Fruit fly (Drosophila melanogaster): Measurements from ENCODE around the gene CG11334.

Gene CG11334

DNA sequence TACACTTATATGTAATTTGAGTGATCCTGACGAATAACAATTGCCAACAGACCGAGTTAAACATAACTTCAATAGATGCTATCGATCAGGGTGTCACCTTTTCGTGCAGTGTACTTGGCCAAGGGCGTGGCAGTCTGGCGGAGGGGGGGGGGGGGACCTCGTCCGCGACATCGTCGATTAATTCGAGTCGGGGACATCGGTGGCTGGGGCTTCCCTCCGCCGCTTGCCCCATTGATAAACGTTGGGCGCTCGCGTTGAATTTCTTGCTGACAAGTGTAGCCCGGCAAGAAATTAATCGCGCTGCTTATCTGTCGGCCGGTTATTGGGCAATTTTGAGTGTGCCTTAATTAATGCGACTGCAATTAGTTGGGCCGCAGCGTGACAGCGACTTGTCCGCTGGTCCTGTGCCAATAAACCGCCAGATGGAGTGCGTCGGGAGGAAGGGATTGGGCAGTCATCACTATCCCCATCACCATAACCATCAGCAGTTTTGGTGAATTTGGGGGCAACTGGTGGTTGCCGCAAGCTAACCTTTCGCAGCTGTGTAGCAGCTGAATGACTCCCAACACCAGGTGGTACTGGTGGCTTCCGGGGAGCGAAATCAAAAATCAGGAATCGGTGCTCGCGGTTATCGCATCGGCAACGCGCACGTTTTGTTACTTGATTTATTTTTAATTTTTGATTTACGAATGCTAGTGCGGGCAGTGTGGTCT, 382 bp downstream of the CG11334 start (continued):
- TF ChIP-seq lmd (GFP tag; IDR thresholded peaks at IDR 0.05) (peak; percentile 12; the same call in 1 of the 2 replicates), Usf (GFP tag; optimal IDR thresholded peaks at IDR 0.05) (no peak), CG34224 (GFP tag; IDR thresholded peaks at IDR 0.05; ENCODE audit: partially characterized antibody) (no peak), Adf1 (GFP tag; IDR thresholded peaks at IDR 0.05) (no peak), CG30020 (tag; optimal IDR thresholded peaks at IDR 0.05) (no peak), CG9727 (GFP tag; optimal IDR thresholded peaks at IDR 0.05) (no peak), CG18262 (tag; optimal IDR thresholded peaks at IDR 0.05) (no peak), CG17361 (GFP tag; IDR thresholded peaks at IDR 0.05) (no peak), lab (GFP tag; optimal IDR thresholded peaks at IDR 0.05) (no peak), Sox100B (GFP tag; optimal IDR thresholded peaks at IDR 0.05) (no peak), CHES-1-like (GFP tag; optimal IDR thresholded peaks at IDR 0.05) (no peak)

DNA sequence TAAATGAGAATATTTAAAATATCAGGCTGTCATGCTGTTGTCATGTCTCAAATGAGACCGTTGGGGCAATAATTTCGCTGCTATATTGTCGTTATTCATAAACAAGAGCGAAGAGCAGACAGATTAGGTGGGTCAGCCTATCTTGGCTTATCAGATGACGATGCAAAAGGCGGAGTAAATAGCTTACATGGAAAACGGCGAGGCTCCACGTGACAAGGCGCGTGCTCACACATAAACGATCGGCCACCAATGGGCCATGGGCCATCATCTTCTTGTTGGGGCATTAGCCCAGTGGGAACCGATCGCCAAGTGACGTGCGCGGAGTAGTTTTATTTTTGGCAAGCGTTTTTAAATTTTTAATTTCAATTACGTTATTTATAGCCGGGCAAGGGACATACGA, 1.6 kb downstream of the CG11334 start:
- no peak for TF ChIP-seq MESR4 (GFP tag; optimal IDR thresholded peaks at IDR 0.05)
- peak; percentile 60 for TF ChIP-seq sug (tag; optimal IDR thresholded peaks at IDR 0.05)
- peak; percentile 69 for TF ChIP-seq cwo (GFP tag; optimal IDR thresholded peaks at IDR 0.05)
- TF ChIP-seq CG10209 (GFP tag; optimal IDR thresholded peaks at IDR 0.05) = no peak
- no peak for TF ChIP-seq CG15269 (tag; optimal IDR thresholded peaks at IDR 0.05)
- TF ChIP-seq BEAF-32 (GFP tag; optimal IDR thresholded peaks at IDR 0.05) = no peak
- TF ChIP-seq CG7987 (GFP tag; optimal IDR thresholded peaks at IDR 0.05) = no peak
- no peak for TF ChIP-seq crc (GFP tag; optimal IDR thresholded peaks at IDR 0.05)
- TF ChIP-seq CG34376 (GFP tag; optimal IDR thresholded peaks at IDR 0.05) = peak; percentile 47
- TF ChIP-seq Doc2 (GFP tag; IDR thresholded peaks at IDR 0.05) = no peak
- no peak for TF ChIP-seq pum (GFP tag; optimal IDR thresholded peaks at IDR 0.05)
- TF ChIP-seq CG13775 (GFP tag; optimal IDR thresholded peaks at IDR 0.05) = no peak
- TF ChIP-seq Med (GFP tag) = peak; percentile 36
- no peak for TF ChIP-seq Hmr (GFP tag; optimal IDR thresholded peaks at IDR 0.05)
- TF ChIP-seq Aef1 (GFP tag; IDR thresholded peaks at IDR 0.05) = no peak
- TF ChIP-seq disco-r (GFP tag; optimal IDR thresholded peaks at IDR 0.05) = no peak
- TF ChIP-seq D19B (GFP tag; optimal IDR thresholded peaks at IDR 0.05) = no peak

DNA sequence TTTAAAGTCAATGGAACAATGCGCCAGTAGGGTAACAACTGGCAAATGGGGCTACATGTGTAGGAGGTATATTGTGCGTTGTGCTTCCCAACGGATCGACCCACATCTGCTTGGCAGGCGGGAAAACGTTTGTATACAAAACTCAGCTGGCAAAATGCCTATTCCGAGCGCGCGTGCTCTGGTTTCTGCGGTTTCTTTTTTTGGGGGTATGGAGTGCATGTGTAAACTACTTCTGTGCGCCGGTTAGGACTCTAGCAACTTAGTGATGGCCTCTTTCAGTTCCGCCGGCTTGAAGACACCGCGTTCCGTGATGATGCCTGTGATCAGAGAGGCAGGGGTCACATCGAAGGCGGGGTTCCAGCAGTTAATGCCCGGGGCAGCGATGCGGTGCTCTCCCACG, 3.1 kb downstream of the CG11334 start, which contains the start of gene Loxl1:
Gene Loxl1, minus strand, starts transcription at position 101 of the 400 bp plus-strand sequence.
- no peak for TF ChIP-seq H2.0 (GFP tag; IDR thresholded peaks at IDR 0.05)
- TF ChIP-seq sens (GFP tag) = peak; percentile 13

DNA sequence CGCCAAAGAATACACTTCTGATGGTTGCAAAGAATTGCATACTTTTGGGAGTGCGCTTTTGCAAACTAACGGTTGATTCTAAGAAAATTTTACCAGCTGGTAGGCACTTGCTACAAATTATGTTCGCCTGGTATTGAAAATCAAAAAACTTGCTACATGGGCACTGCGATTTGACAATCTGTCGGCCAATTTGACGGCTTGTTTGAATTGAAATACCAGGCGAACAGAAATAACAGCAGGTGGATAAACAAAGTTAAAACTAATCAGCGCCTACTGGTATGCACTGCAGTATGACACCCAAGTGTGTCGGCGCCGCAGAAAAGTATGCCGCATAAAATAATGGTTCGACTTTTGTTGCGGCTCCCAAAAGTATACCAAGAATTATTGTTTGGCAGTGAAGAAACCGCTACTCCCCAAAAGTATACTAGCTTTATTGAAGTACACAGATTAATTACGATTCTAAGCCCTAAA, 4.8 kb downstream of the CG11334 start:
- TF ChIP-seq Myb (GFP tag; optimal IDR thresholded peaks at IDR 0.05) (peak; percentile 66), NfI (GFP tag; optimal IDR thresholded peaks at IDR 0.05) (no peak), CG7556 (GFP tag; optimal IDR thresholded peaks at IDR 0.05) (no peak), bbx (GFP tag; IDR thresholded peaks at IDR 0.05; ENCODE audit: partially characterized antibody) (peak; percentile 59), Dll (GFP tag; IDR thresholded peaks at IDR 0.05; ENCODE audit: partially characterized antibody) (0 out of 4 replicates have a peak, but pooled peaks have one; percentile 27), chinmo (GFP tag; IDR thresholded peaks at IDR 0.05; ENCODE audit: partially characterized antibody) (peak; percentile 63; the same call in 1 of the 4 replicates), TFAM (GFP tag; optimal IDR thresholded peaks at IDR 0.05) (no peak), crp (GFP tag; optimal IDR thresholded peaks at IDR 0.05) (peak in 1 of 2 experiments; percentile 61), CG4360 (GFP tag; IDR thresholded peaks at IDR 0.05) (no peak), ssp (GFP tag; IDR thresholded peaks at IDR 0.05) (no peak), CG13775 (GFP tag; optimal IDR thresholded peaks at IDR 0.05) (no peak), CG3281 (GFP tag; optimal IDR thresholded peaks at IDR 0.05) (no peak), HLH4C (GFP tag; IDR thresholded peaks at IDR 0.05; ENCODE audit: partially characterized antibody) (0 out of 3 replicates have a peak, but pooled peaks have one; percentile 21), vvl (GFP tag; IDR thresholded peaks at IDR 0.05) (0 out of 2 replicates have a peak, but pooled peaks have one; percentile 6), CG32532 (GFP tag; IDR thresholded peaks at IDR 0.05) (no peak), pita (GFP tag; optimal IDR thresholded peaks at IDR 0.05) (peak; percentile 4)
